Fruit fly (Drosophila melanogaster): ENCODE results near the gene CG1143.
A peak's percentile ranks its signal among the peaks of the same experiment; 100 is the strongest.

CG1143 gene

dm6 chr3L:2647523-2648378 is 2.6 kb downstream of the CG1143 start, which contains the start of gene CG1246:
CG1246 (plus strand) TSS chr3L:2648048.
- TF ChIP-seq CG17801 (GFP tag; optimal IDR thresholded peaks at IDR 0.05; ENCODE audit: partially characterized antibody), result no peak

- TF ChIP-seq CG17801 (GFP tag; optimal IDR thresholded peaks at IDR 0.05; ENCODE audit: partially characterized antibody), result peak; percentile 71
These were observed 6.6 kb downstream of the CG1143 start, which contains the start of the genes ProRS-m, CG42304 and Snup for dm6 chr3L:2651800-2652199. ProRS-m (minus strand) TSS chr3L:2651850. CG42304 (plus strand) TSS chr3L:2652088. Snup (plus strand) TSS chr3L:2652088.

dm6 chr3L:2659339-2659738 is 14.2 kb downstream of the CG1143 start, which contains the start of gene CG33233:
CG33233 (plus strand) TSS chr3L:2659639.
- TF ChIP-seq CG17801 (GFP tag; optimal IDR thresholded peaks at IDR 0.05; ENCODE audit: partially characterized antibody), result no peak

- no peak for TF ChIP-seq CG17801 (GFP tag; optimal IDR thresholded peaks at IDR 0.05; ENCODE audit: partially characterized antibody)
These were observed 16.2 kb downstream of the CG1143 start, which contains the start of gene CG33234 for dm6 chr3L:2661322-2661721. CG33234 (plus strand) TSS chr3L:2661622.

Data from ovary, adult (tissue).